Worm (Caenorhabditis elegans) whole organism, L4 larva: Measurements from ENCODE around the gene F55G1.6.

Experiments used
- D1046.2 ChIP-seq: fragments of 200-800 bp; sonication (Bioruptor generic); IDR thresholded peaks from 2 replicates; pipeline ENCODE4 v1.3.6; 2022; ENCODE audit warnings: missing genetic modification characterization, missing compliant biosample characterization
- F10B5.3 ChIP-seq: sonication (generic microtip); optimal IDR thresholded peaks from 2 replicates; lab custom pipeline; 2016; ENCODE audit warnings: mild to moderate bottlenecking, missing genetic modification characterization, missing compliant biosample characterization
- F49E8.2 ChIP-seq: sonication (generic microtip); optimal IDR thresholded peaks from 2 replicates; lab custom pipeline; 2016; ENCODE audit warnings: missing compliant biosample characterization, mild to moderate bottlenecking, missing genetic modification characterization, borderline replicate concordance
- Y105C5A.15 ChIP-seq: fragments of 200-800 bp; sonication (Bioruptor generic); IDR thresholded peaks from 2 replicates; pipeline ENCODE4 v1.3.6; 2022; ENCODE audit warnings: missing genetic modification characterization, missing compliant biosample characterization
- ZK546.5 ChIP-seq, 2 experiments: sonication (generic microtip); optimal IDR thresholded peaks; 2 replicates each; lab custom pipeline; 2017; ENCODE audit warnings: missing biosample characterization in 2 of 2, missing genetic modification characterization in 2 of 2
- aha-1 ChIP-seq: fragments of 150-350 bp; peaks from one replicate; lab custom pipeline; 2014; ENCODE audit warnings: missing biosample characterization, missing genetic modification characterization
- aly-2 ChIP-seq: sonication (generic microtip); optimal IDR thresholded peaks from 2 replicates; lab custom pipeline; 2018; ENCODE audit warnings: missing biosample characterization, missing genetic modification characterization
- ama-1 ChIP-seq: fragments of 150-350 bp; optimal IDR thresholded peaks from 2 replicates; lab custom pipeline; 2014; ENCODE audit warnings: inconsistent platforms, mixed read lengths
- attf-4 ChIP-seq: sonication (generic microtip); optimal IDR thresholded peaks from 3 replicates; lab custom pipeline; 2017; ENCODE audit warnings: missing biosample characterization, missing genetic modification characterization
- ceh-28 ChIP-seq: fragments of 150-350 bp; optimal IDR thresholded peaks from 2 replicates; lab custom pipeline; 2014; ENCODE audit warnings: missing biosample characterization, missing genetic modification reagents, missing genetic modification characterization
- ctbp-1 ChIP-seq: fragments of 200-800 bp; sonication (Bioruptor generic); IDR thresholded peaks from 2 replicates; pipeline ENCODE4 v1.3.6; 2022; ENCODE audit warnings: missing genetic modification reagents, missing genetic modification characterization, missing compliant biosample characterization
- daf-12 ChIP-seq: fragments of 150-350 bp; optimal IDR thresholded peaks from 2 replicates; lab custom pipeline; 2014; ENCODE audit warnings: missing biosample characterization, missing genetic modification reagents, missing genetic modification characterization
- daf-16 ChIP-seq, 3 experiments: sonication (generic microtip); optimal IDR thresholded peaks; 2 replicates each; lab custom pipeline; 2016 to 2017; ENCODE audit warnings: missing genetic modification characterization in 3 of 3, missing genetic modification reagents in 3 of 3, mild to moderate bottlenecking in 2 of 3, missing compliant biosample characterization in 2 of 3, missing biosample characterization in 1 of 3, moderate library complexity in 1 of 3
- daf-8 ChIP-seq: fragments of 200-800 bp; sonication (Bioruptor generic); IDR thresholded peaks from 2 replicates; pipeline ENCODE4 v1.3.6; 2022; ENCODE audit warnings: missing genetic modification characterization, missing compliant biosample characterization
- dmd-6 ChIP-seq: fragments of 200-800 bp; sonication (Bioruptor generic); IDR thresholded peaks from 2 replicates; pipeline ENCODE4 v1.3.6; 2022; ENCODE audit warnings: missing genetic modification reagents, missing genetic modification characterization, missing compliant biosample characterization
- dmd-8 ChIP-seq: fragments of 200-800 bp; sonication (Bioruptor generic); IDR thresholded peaks from 2 replicates; pipeline ENCODE4 v1.3.6; 2022; ENCODE audit warnings: missing genetic modification characterization, missing compliant biosample characterization
- dpl-1 ChIP-seq: fragments of 150-350 bp; optimal IDR thresholded peaks from 2 replicates; lab custom pipeline; 2014; ENCODE audit warnings: missing biosample characterization, missing genetic modification reagents, missing genetic modification characterization
- duxl-1 ChIP-seq: sonication (generic microtip); optimal IDR thresholded peaks from 2 replicates; lab custom pipeline; 2016; ENCODE audit warnings: mild to moderate bottlenecking, missing genetic modification characterization, moderate library complexity, missing compliant biosample characterization; ENCODE audit not compliant: poor library complexity
- dve-1 ChIP-seq: sonication (generic microtip); optimal IDR thresholded peaks from 2 replicates; lab custom pipeline; 2017; ENCODE audit warnings: antibody characterized with exemption, mild to moderate bottlenecking, missing genetic modification characterization, missing compliant biosample characterization; ENCODE audit not compliant: insufficient read depth
- egl-27 ChIP-seq: sonication (generic microtip); optimal IDR thresholded peaks from 3 replicates; lab custom pipeline; 2017; ENCODE audit warnings: missing biosample characterization, missing genetic modification reagents, missing genetic modification characterization
- fkh-10 ChIP-seq: fragments of 150-350 bp; optimal IDR thresholded peaks from 2 replicates; lab custom pipeline; 2014; ENCODE audit warnings: missing biosample characterization, missing genetic modification reagents, missing genetic modification characterization
- fos-1 ChIP-seq: fragments of 150-350 bp; optimal IDR thresholded peaks from 2 replicates; lab custom pipeline; 2014; ENCODE audit warnings: missing biosample characterization, missing genetic modification characterization
- hif-1 ChIP-seq, 2 experiments: sonication (generic microtip); optimal IDR thresholded peaks; 2 replicates each; lab custom pipeline; 2016 to 2017; ENCODE audit warnings: missing compliant biosample characterization in 2 of 2, missing genetic modification characterization in 2 of 2, missing genetic modification reagents in 2 of 2, missing genotype in 2 of 2, mild to moderate bottlenecking in 1 of 2
- jun-1 ChIP-seq: fragments of 150-350 bp; optimal IDR thresholded peaks from 2 replicates; lab custom pipeline; 2014; ENCODE audit warnings: missing biosample characterization, missing genetic modification reagents, missing genetic modification characterization
- lin-1 ChIP-seq: fragments of 200-800 bp; sonication (Bioruptor generic); IDR thresholded peaks from 2 replicates; pipeline ENCODE4 v1.3.6; 2022; ENCODE audit warnings: missing genetic modification reagents, missing genetic modification characterization, missing compliant biosample characterization
- lin-13 ChIP-seq: fragments of 150-350 bp; optimal IDR thresholded peaks from 2 replicates; lab custom pipeline; 2014; ENCODE audit warnings: missing biosample characterization, missing genetic modification reagents, missing genetic modification characterization
- lin-38 ChIP-seq: fragments of 200-800 bp; sonication (Bioruptor generic); IDR thresholded peaks from 2 replicates; pipeline ENCODE4 v1.3.6; 2022; ENCODE audit warnings: missing genetic modification reagents, missing genetic modification characterization, missing compliant biosample characterization
- lin-39 ChIP-seq: fragments of 150-350 bp; optimal IDR thresholded peaks from 2 replicates; lab custom pipeline; 2014; ENCODE audit warnings: missing biosample characterization, missing genetic modification reagents, missing genetic modification characterization
- lsy-2 ChIP-seq, 2 experiments: fragments of 150-350 bp in 1 of 2; sonication (generic microtip) in 1 of 2; optimal IDR thresholded peaks; 2 replicates each; lab custom pipeline; 2014 to 2017; ENCODE audit warnings: missing biosample characterization in 2 of 2, missing genetic modification characterization in 2 of 2
- madf-5 ChIP-seq, 2 experiments: fragments of 200-800 bp; sonication (Bioruptor generic); IDR thresholded peaks; 2 replicates each; pipeline ENCODE4 v1.3.6; 2022; ENCODE audit warnings: missing compliant biosample characterization in 2 of 2, missing genetic modification characterization in 2 of 2
- madf-9 ChIP-seq: fragments of 200-800 bp; sonication (Bioruptor generic); conservative IDR thresholded peaks from 2 replicates; pipeline ENCODE4 v1.3.6; 2022; ENCODE audit warnings: missing genetic modification reagents, missing genetic modification characterization, missing compliant biosample characterization
- mdl-1 ChIP-seq, 2 experiments: fragments of 150-350 bp in 1 of 2; sonication (generic microtip) in 1 of 2; optimal IDR thresholded peaks; 2 replicates each; lab custom pipeline; 2014 to 2017; ENCODE audit warnings: missing biosample characterization in 2 of 2, missing genetic modification characterization in 2 of 2
- nhr-102 ChIP-seq: sonication (generic microtip); optimal IDR thresholded peaks from 2 replicates; lab custom pipeline; 2016; ENCODE audit warnings: mild to moderate bottlenecking, missing genetic modification characterization, moderate library complexity, missing compliant biosample characterization
- nhr-111 ChIP-seq: fragments of 200-800 bp; sonication (Bioruptor generic); optimal IDR thresholded peaks from 2 replicates; lab custom pipeline; 2018; ENCODE audit warnings: mild to moderate bottlenecking, missing genetic modification characterization, missing compliant biosample characterization
- nhr-237 ChIP-seq: sonication (generic microtip); optimal IDR thresholded peaks from 2 replicates; lab custom pipeline; 2017; ENCODE audit warnings: missing biosample characterization, missing genetic modification characterization
- nhr-28 ChIP-seq: fragments of 150-350 bp; optimal IDR thresholded peaks from 2 replicates; lab custom pipeline; 2014; ENCODE audit warnings: missing biosample characterization, missing genetic modification characterization
- nhr-42 ChIP-seq: fragments of 200-800 bp; sonication (Bioruptor generic); IDR thresholded peaks from 2 replicates; pipeline ENCODE4 v1.3.6; 2022; ENCODE audit warnings: missing genetic modification characterization, missing compliant biosample characterization
- nhr-48 ChIP-seq: sonication (generic microtip); optimal IDR thresholded peaks from 2 replicates; lab custom pipeline; 2016; ENCODE audit warnings: mild to moderate bottlenecking, missing genetic modification characterization, missing compliant biosample characterization
- nhr-76 ChIP-seq: fragments of 150-350 bp; optimal IDR thresholded peaks from 2 replicates; lab custom pipeline; 2014; ENCODE audit warnings: missing biosample characterization, missing genetic modification characterization
- php-3 ChIP-seq: fragments of 200-800 bp; sonication (Bioruptor generic); IDR thresholded peaks from 2 replicates; pipeline ENCODE4 v1.3.6; 2022; ENCODE audit warnings: missing genetic modification reagents, missing genetic modification characterization, missing compliant biosample characterization
- pqm-1 ChIP-seq: sonication (generic microtip); optimal IDR thresholded peaks from 2 replicates; lab custom pipeline; 2017; ENCODE audit warnings: missing biosample characterization, missing genetic modification characterization
- rbr-2 ChIP-seq: sonication (generic microtip); optimal IDR thresholded peaks from 2 replicates; lab custom pipeline; 2016; ENCODE audit warnings: missing genotype, missing genetic modification characterization, missing compliant biosample characterization
- spr-1 ChIP-seq: sonication (generic microtip); optimal IDR thresholded peaks from 2 replicates; lab custom pipeline; 2016; ENCODE audit warnings: mild to moderate bottlenecking, missing genetic modification characterization, missing compliant biosample characterization
- spr-3 ChIP-seq: fragments of 200-800 bp; sonication (Bioruptor generic); optimal IDR thresholded peaks from 2 replicates; lab custom pipeline; 2018; ENCODE audit warnings: mild to moderate bottlenecking, missing genetic modification characterization, missing compliant biosample characterization
- tra-1 ChIP-seq: fragments of 200-800 bp; sonication (Bioruptor generic); IDR thresholded peaks from 2 replicates; pipeline ENCODE4 v1.3.6; 2022; ENCODE audit warnings: missing genetic modification reagents, missing genetic modification characterization, missing compliant biosample characterization
- unc-130 ChIP-seq: sonication (generic microtip); optimal IDR thresholded peaks from 2 replicates; lab custom pipeline; 2016; ENCODE audit warnings: missing genetic modification reagents, missing genetic modification characterization, missing compliant biosample characterization
- unc-39 ChIP-seq: sonication (generic microtip); optimal IDR thresholded peaks from 2 replicates; lab custom pipeline; 2017; ENCODE audit warnings: missing biosample characterization, missing genetic modification characterization
- zag-1 ChIP-seq: fragments of 150-350 bp; optimal IDR thresholded peaks from 2 replicates; lab custom pipeline; 2014; ENCODE audit warnings: missing biosample characterization, missing genetic modification characterization
- zfp-2 ChIP-seq: sonication (generic microtip); optimal IDR thresholded peaks from 2 replicates; lab custom pipeline; 2016; ENCODE audit warnings: mild to moderate bottlenecking, missing genetic modification characterization, missing compliant biosample characterization
- zip-2 ChIP-seq: fragments of 150-350 bp; optimal IDR thresholded peaks from 2 replicates; lab custom pipeline; 2014; ENCODE audit warnings: missing biosample characterization, missing genetic modification characterization

Gene F55G1.6

ce11 chrIV:7507841-7508509, 34.7 kb downstream of the F55G1.6 start, which contains the start of the genes vdac-1 and R05G6.5 (continued):
- TF ChIP-seq fos-1 (tag; lab: Kevin White, UChicago) (no peak), dmd-6 (peak; percentile 88), jun-1 (tag; lab: Kevin White, UChicago) (no peak), rbr-2 (peak; percentile 72), duxl-1 (tag; lab: Kevin White, UChicago) (peak; percentile 16), lin-39 (tag; lab: Kevin White, UChicago) (no peak), nhr-42 (GFP tag; lab: Robert Waterston, UW) (peak; percentile 71; the same call in 1 of the 2 replicates), tra-1 (GFP tag; lab: Robert Waterston, UW) (0 out of 2 replicates have a peak, but pooled peaks have one; percentile 49), nhr-111 (GFP tag; lab: Kevin White, UChicago) (no peak), spr-3 (GFP tag; lab: Kevin White, UChicago) (no peak), nhr-102 (tag; lab: Kevin White, UChicago) (peak; percentile 60), Y105C5A.15 (GFP tag; lab: Robert Waterston, UW) (no peak), lin-1 (GFP tag; lab: Robert Waterston, UW) (peak; percentile 65; the same call in 1 of the 2 replicates), daf-16 (GFP tag; optimal IDR thresholded peaks at IDR 0.05; lab: Kevin White, UChicago) (peak in 1 of 2 experiments; percentile 2), daf-16 (tag; optimal IDR thresholded peaks at IDR 0.05; lab: Kevin White, UChicago) (peak; percentile 73), nhr-237 (tag; lab: Kevin White, UChicago) (no peak), zip-2 (tag; lab: Kevin White, UChicago) (peak; percentile 10), dmd-8 (peak; percentile 73; the same call in 1 of the 2 replicates), ZK546.5 (tag; optimal IDR thresholded peaks at IDR 0.05; lab: Kevin White, UChicago) (no peak), unc-39 (no peak), lin-13 (GFP tag; lab: Kevin White, UChicago) (peak; percentile 72), dpl-1 (GFP tag; lab: Kevin White, UChicago) (peak; percentile 89), mdl-1 (tag; optimal IDR thresholded peaks at IDR 0.05; lab: Kevin White, UChicago) (peak in 1 of 2 experiments; percentile 78), F49E8.2 (tag; lab: Kevin White, UChicago) (no peak), ama-1 (lab: Kevin White, UChicago) (peak; percentile 24), daf-8 (GFP tag; lab: Robert Waterston, UW) (no peak), nhr-48 (tag; lab: Kevin White, UChicago) (peak; percentile 11), nhr-28 (peak; percentile 93), D1046.2 (GFP tag; lab: Robert Waterston, UW) (no peak), nhr-76 (tag; lab: Kevin White, UChicago) (no peak), zag-1 (tag; lab: Kevin White, UChicago) (no peak), dve-1 (tag; lab: Kevin White, UChicago) (peak; percentile 90), attf-4 (tag; lab: Kevin White, UChicago) (no peak), F10B5.3 (tag; lab: Kevin White, UChicago) (no peak), lsy-2 (tag; optimal IDR thresholded peaks at IDR 0.05; lab: Kevin White, UChicago) (peak; percentile 69 to 81), pqm-1 (peak; percentile 83), aha-1 (tag; lab: Kevin White, UChicago) (peak; percentile 83), fkh-10 (GFP tag; lab: Kevin White, UChicago) (peak; percentile 39), lin-38 (GFP tag; lab: Robert Waterston, UW) (peak; percentile 67), madf-9 (GFP tag; lab: Robert Waterston, UW) (peak; percentile 65), daf-12 (tag; lab: Kevin White, UChicago) (no peak), egl-27 (tag; lab: Kevin White, UChicago) (no peak), php-3 (peak; percentile 74; the same call in 1 of the 2 replicates), madf-5 (GFP tag; IDR thresholded peaks at IDR 0.05; lab: Robert Waterston, UW) (0 out of 4 replicates have a peak, but pooled peaks of 1 of the 2 experiments have one; percentile 51), ceh-28 (tag; lab: Kevin White, UChicago) (no peak), zfp-2 (tag; lab: Kevin White, UChicago) (no peak), hif-1 (tag; optimal IDR thresholded peaks at IDR 0.05; lab: Kevin White, UChicago) (peak; percentile 3 to 63), aly-2 (tag; lab: Kevin White, UChicago) (no peak), spr-1 (peak; percentile 16), ctbp-1 (GFP tag; lab: Robert Waterston, UW) (peak; percentile 63; the same call in 1 of the 2 replicates), unc-130 (GFP tag; lab: Kevin White, UChicago) (no peak)
